Worm (Caenorhabditis elegans) whole organism, young adult: ENCODE measurements around the gene col-85.

Source experiments
- B0261.1 ChIP-seq: sonication (generic microtip); optimal IDR thresholded peaks from 2 replicates; lab custom pipeline; 2016; ENCODE audit warnings: mild to moderate bottlenecking, missing genetic modification characterization, moderate library complexity, missing compliant biosample characterization
- B0336.3 ChIP-seq: fragments of 200-800 bp; sonication (Bioruptor generic); IDR thresholded peaks from 2 replicates; pipeline ENCODE4 v1.3.6; 2022; ENCODE audit warnings: missing genetic modification characterization, missing compliant biosample characterization
- C06A6.2 ChIP-seq: fragments of 200-800 bp; sonication (Bioruptor generic); conservative IDR thresholded peaks from 2 replicates; pipeline ENCODE4 v1.3.6; 2022; ENCODE audit warnings: missing genetic modification characterization, missing compliant biosample characterization
- D2030.7 ChIP-seq: fragments of 200-800 bp; sonication (Bioruptor generic); IDR thresholded peaks from 2 replicates; pipeline ENCODE4 v1.3.6; 2022; ENCODE audit warnings: missing genetic modification reagents, missing genetic modification characterization, missing compliant biosample characterization
- F10E7.11 ChIP-seq: sonication (generic microtip); optimal IDR thresholded peaks from 2 replicates; lab custom pipeline; 2017; ENCODE audit warnings: mild to moderate bottlenecking, missing genetic modification characterization, moderate library complexity, missing compliant biosample characterization
- F49E8.2 ChIP-seq: sonication (generic microtip); optimal IDR thresholded peaks from 3 replicates; lab custom pipeline; 2017; ENCODE audit warnings: missing genetic modification characterization, mild to moderate bottlenecking, missing compliant biosample characterization, antibody characterized with exemption, moderate library complexity; ENCODE audit not compliant: insufficient read depth
- K12H6.12 ChIP-seq: fragments of 200-800 bp; sonication (Bioruptor generic); optimal IDR thresholded peaks from 2 replicates; lab custom pipeline; 2018; ENCODE audit warnings: mild to moderate bottlenecking, missing genetic modification characterization, missing compliant biosample characterization
- T07F8.4 ChIP-seq: sonication (generic microtip); optimal IDR thresholded peaks from 2 replicates; lab custom pipeline; 2016; ENCODE audit warnings: mild to moderate bottlenecking, missing genetic modification characterization, moderate library complexity, missing compliant biosample characterization
- T26A5.8 ChIP-seq: sonication (generic microtip); optimal IDR thresholded peaks from 2 replicates; lab custom pipeline; 2016; ENCODE audit warnings: missing genetic modification characterization, missing compliant biosample characterization
- Y79H2A.3 ChIP-seq: fragments of 200-800 bp; sonication (Bioruptor generic); conservative IDR thresholded peaks from 2 replicates; pipeline ENCODE4 v1.3.6; 2022; ENCODE audit warnings: missing genetic modification reagents, missing genetic modification characterization, missing compliant biosample characterization
- aptf-2 ChIP-seq: fragments of 200-800 bp; sonication (Bioruptor generic); conservative IDR thresholded peaks from 2 replicates; pipeline ENCODE4 v1.3.6; 2022; ENCODE audit warnings: missing genetic modification reagents, missing genetic modification characterization, missing compliant biosample characterization
- aptf-3 ChIP-seq: fragments of 200-800 bp; sonication (Bioruptor generic); IDR thresholded peaks from 2 replicates; pipeline ENCODE4 v1.3.6; 2022; ENCODE audit warnings: missing genetic modification characterization, missing compliant biosample characterization
- attf-6 ChIP-seq: fragments of 200-800 bp; sonication (Bioruptor generic); IDR thresholded peaks from 2 replicates; pipeline ENCODE4 v1.3.6; 2022; ENCODE audit warnings: missing genetic modification reagents, missing genetic modification characterization, missing compliant biosample characterization
- bed-1 ChIP-seq: fragments of 200-800 bp; sonication (Bioruptor generic); IDR thresholded peaks from 2 replicates; pipeline ENCODE4 v1.3.6; 2022; ENCODE audit warnings: missing genetic modification reagents, missing genetic modification characterization, missing compliant biosample characterization
- ccch-3 ChIP-seq: fragments of 200-800 bp; sonication (Bioruptor generic); optimal IDR thresholded peaks from 2 replicates; lab custom pipeline; 2018; ENCODE audit warnings: mild to moderate bottlenecking, missing genetic modification characterization, missing compliant biosample characterization
- cebp-1 ChIP-seq, 2 experiments: fragments of 200-800 bp in 1 of 2; sonication (Bioruptor generic) in 1 of 2; sonication (generic microtip) in 1 of 2; IDR thresholded peaks in 1 of 2; optimal IDR thresholded peaks in 1 of 2; 2 replicates each; pipeline versions ENCODE4 v1.3.6 to Lab custom; 2017 to 2022; ENCODE audit warnings: missing compliant biosample characterization in 2 of 2, missing genetic modification characterization in 2 of 2, mild to moderate bottlenecking in 1 of 2, missing genetic modification reagents in 1 of 2, moderate library complexity in 1 of 2
- cebp-2 ChIP-seq: fragments of 200-800 bp; sonication (Bioruptor generic); IDR thresholded peaks from 2 replicates; pipeline ENCODE4 v1.3.6; 2022; ENCODE audit warnings: missing genetic modification characterization, missing compliant biosample characterization
- ceh-58 ChIP-seq: fragments of 200-800 bp; sonication (Bioruptor generic); IDR thresholded peaks from 2 replicates; pipeline ENCODE4 v1.3.6; 2022; ENCODE audit warnings: missing genetic modification characterization, missing compliant biosample characterization
- ceh-79 ChIP-seq: sonication (generic microtip); optimal IDR thresholded peaks from 2 replicates; lab custom pipeline; 2017; ENCODE audit warnings: mild to moderate bottlenecking, missing genetic modification characterization, missing compliant biosample characterization
- chd-7 ChIP-seq: sonication (generic microtip); optimal IDR thresholded peaks from 2 replicates; lab custom pipeline; 2016; ENCODE audit warnings: mild to moderate bottlenecking, missing genetic modification characterization, moderate library complexity, missing compliant biosample characterization
- dpff-1 ChIP-seq: sonication (generic microtip); optimal IDR thresholded peaks from 2 replicates; lab custom pipeline; 2017; ENCODE audit warnings: mild to moderate bottlenecking, missing genetic modification characterization, missing compliant biosample characterization
- efl-1 ChIP-seq: fragments of 150-350 bp; optimal IDR thresholded peaks from 2 replicates; lab custom pipeline; 2014; ENCODE audit warnings: missing biosample characterization, missing genetic modification reagents, missing genetic modification characterization
- egrh-3 ChIP-seq: fragments of 200-800 bp; sonication (Bioruptor generic); IDR thresholded peaks from 2 replicates; pipeline ENCODE4 v1.3.6; 2022; ENCODE audit warnings: missing genetic modification reagents, missing genetic modification characterization, missing compliant biosample characterization
- fkh-3 ChIP-seq: sonication (generic microtip); optimal IDR thresholded peaks from 2 replicates; lab custom pipeline; 2016; ENCODE audit warnings: mild to moderate bottlenecking, missing genetic modification characterization, missing compliant biosample characterization
- gei-17 ChIP-seq: fragments of 200-800 bp; sonication (Bioruptor generic); optimal IDR thresholded peaks from 2 replicates; lab custom pipeline; 2018; ENCODE audit warnings: mild to moderate bottlenecking, missing genetic modification characterization, missing compliant biosample characterization
- him-1 ChIP-seq: sonication (generic microtip); optimal IDR thresholded peaks from 2 replicates; lab custom pipeline; 2016; ENCODE audit warnings: missing genotype, missing genetic modification reagents, missing genetic modification characterization, missing compliant biosample characterization
- hlh-12 ChIP-seq: sonication (generic microtip); optimal IDR thresholded peaks from 2 replicates; lab custom pipeline; 2016; ENCODE audit warnings: missing genetic modification characterization, missing compliant biosample characterization
- let-526 ChIP-seq: fragments of 200-800 bp; sonication (Bioruptor generic); IDR thresholded peaks from 2 replicates; pipeline ENCODE4 v1.3.6; 2022; ENCODE audit warnings: missing genetic modification reagents, missing genetic modification characterization, missing compliant biosample characterization
- lir-1 ChIP-seq: fragments of 200-800 bp; sonication (Bioruptor generic); conservative IDR thresholded peaks from 2 replicates; pipeline ENCODE4 v1.3.6; 2022; ENCODE audit warnings: missing genetic modification reagents, missing genetic modification characterization, missing compliant biosample characterization
- lsy-27 ChIP-seq: sonication (generic microtip); optimal IDR thresholded peaks from 2 replicates; lab custom pipeline; 2017; ENCODE audit warnings: missing genetic modification characterization, mild to moderate bottlenecking, missing compliant biosample characterization, antibody characterized with exemption, missing genotype, borderline replicate concordance; ENCODE audit not compliant: insufficient read depth
- madf-3 ChIP-seq: fragments of 200-800 bp; sonication (Bioruptor generic); IDR thresholded peaks from 2 replicates; pipeline ENCODE4 v1.3.6; 2022; ENCODE audit warnings: missing genetic modification reagents, missing genetic modification characterization, missing compliant biosample characterization
- mel-28 ChIP-seq: sonication (generic microtip); optimal IDR thresholded peaks from 2 replicates; lab custom pipeline; 2016; ENCODE audit warnings: borderline replicate concordance, mild to moderate bottlenecking, missing genetic modification characterization, missing compliant biosample characterization
- nfya-1 ChIP-seq: sonication (generic microtip); optimal IDR thresholded peaks from 2 replicates; lab custom pipeline; 2017; ENCODE audit warnings: antibody characterized with exemption, missing compliant biosample characterization, missing genetic modification characterization, borderline replicate concordance; ENCODE audit not compliant: insufficient read depth
- nfya-2 ChIP-seq: fragments of 200-800 bp; sonication (Bioruptor generic); IDR thresholded peaks from 2 replicates; pipeline ENCODE4 v1.3.6; 2022; ENCODE audit warnings: missing genetic modification reagents, missing genetic modification characterization, missing compliant biosample characterization
- nhr-27 ChIP-seq: fragments of 200-800 bp; sonication (Bioruptor generic); optimal IDR thresholded peaks from 2 replicates; lab custom pipeline; 2018; ENCODE audit warnings: mild to moderate bottlenecking, missing genetic modification characterization, moderate library complexity, missing compliant biosample characterization
- nhr-80 ChIP-seq: sonication (generic microtip); optimal IDR thresholded peaks from 2 replicates; lab custom pipeline; 2016; ENCODE audit warnings: missing genetic modification characterization, missing compliant biosample characterization
- pbrm-1 ChIP-seq: fragments of 200-800 bp; sonication (Bioruptor generic); IDR thresholded peaks from 2 replicates; pipeline ENCODE4 v1.3.6; 2022; ENCODE audit warnings: missing genetic modification reagents, missing genetic modification characterization, missing compliant biosample characterization
- repo-1 ChIP-seq: sonication (generic microtip); optimal IDR thresholded peaks from 2 replicates; lab custom pipeline; 2017; ENCODE audit warnings: mild to moderate bottlenecking, missing genetic modification characterization, missing compliant biosample characterization
- rpc-1 ChIP-seq, 2 experiments: fragments of 150-350 bp in 1 of 2; sonication (generic microtip) in 1 of 2; optimal IDR thresholded peaks; 2 replicates each; lab custom pipeline; 2014 to 2018; ENCODE audit warnings: missing biosample characterization in 1 of 2, missing genetic modification characterization in 1 of 2, missing genetic modification reagents in 1 of 2, missing genotype in 1 of 2
- tbx-9 ChIP-seq: sonication (generic microtip); optimal IDR thresholded peaks from 2 replicates; lab custom pipeline; 2016; ENCODE audit warnings: borderline replicate concordance, missing genetic modification characterization, inconsistent platforms, missing compliant biosample characterization
- xnd-1 ChIP-seq: sonication (generic microtip); optimal IDR thresholded peaks from 2 replicates; lab custom pipeline; 2016; ENCODE audit warnings: missing genotype, missing genetic modification reagents, missing genetic modification characterization, missing compliant biosample characterization
- zfh-2 ChIP-seq: fragments of 200-800 bp; sonication (Bioruptor generic); conservative IDR thresholded peaks from 2 replicates; pipeline ENCODE4 v1.3.6; 2022; ENCODE audit warnings: missing genetic modification reagents, missing genetic modification characterization, missing compliant biosample characterization
- zim-3 ChIP-seq: sonication (generic microtip); optimal IDR thresholded peaks from 2 replicates; lab custom pipeline; 2017; ENCODE audit warnings: mild to moderate bottlenecking, missing genetic modification characterization, moderate library complexity, missing compliant biosample characterization
- ztf-18 ChIP-seq: sonication (generic microtip); optimal IDR thresholded peaks from 2 replicates; lab custom pipeline; 2016; ENCODE audit warnings: missing genotype, mild to moderate bottlenecking, missing genetic modification characterization, missing compliant biosample characterization
- ztf-26 ChIP-seq: sonication (generic microtip); optimal IDR thresholded peaks from 2 replicates; lab custom pipeline; 2017; ENCODE audit warnings: missing genetic modification characterization, missing compliant biosample characterization
- ztf-28 ChIP-seq: fragments of 200-800 bp; sonication (Bioruptor generic); IDR thresholded peaks from 2 replicates; pipeline ENCODE4 v1.3.6; 2022; ENCODE audit warnings: missing genetic modification reagents, missing genetic modification characterization, missing compliant biosample characterization

The col-85 gene

ce11 chrII:12494556-12495131, at the start of gene col-85 (continued):
- 0 out of 2 replicates have a peak, but pooled peaks have one; percentile 41 for TF ChIP-seq nfya-2 (GFP tag; lab: Robert Waterston, UW)
- peak; percentile 26 for TF ChIP-seq efl-1 (GFP tag; lab: Kevin White, UChicago)
- 0 out of 2 replicates have a peak, but pooled peaks have one; percentile 34 for TF ChIP-seq aptf-2 (GFP tag; lab: Robert Waterston, UW)
- peak; percentile 3 for TF ChIP-seq mel-28 (tag; lab: Kevin White, UChicago)
- TF ChIP-seq pbrm-1 (GFP tag; lab: Robert Waterston, UW), result peak; percentile 92
- TF ChIP-seq nhr-80 (tag; lab: Kevin White, UChicago), result peak; percentile 39
- TF ChIP-seq nhr-27 (tag; lab: Kevin White, UChicago), result peak; percentile 72
- TF ChIP-seq dpff-1 (tag; lab: Kevin White, UChicago), result no peak
- no peak for TF ChIP-seq xnd-1 (tag; lab: Kevin White, UChicago)
- peak; percentile 93 for TF ChIP-seq ceh-58 (GFP tag; lab: Robert Waterston, UW)
- peak; percentile 89 for TF ChIP-seq him-1 (tag; lab: Kevin White, UChicago)
- no peak for TF ChIP-seq Y79H2A.3 (GFP tag; lab: Robert Waterston, UW)
- 0 out of 2 replicates have a peak, but pooled peaks have one; percentile 77 for TF ChIP-seq bed-1 (GFP tag; lab: Robert Waterston, UW)
- peak; percentile 49 for TF ChIP-seq T26A5.8 (tag; lab: Kevin White, UChicago)
- TF ChIP-seq F49E8.2, result peak; percentile 68
- TF ChIP-seq lir-1 (GFP tag; lab: Robert Waterston, UW), result peak; percentile 58
- TF ChIP-seq zfh-2, result peak; percentile 17
- TF ChIP-seq cebp-2 (GFP tag; lab: Robert Waterston, UW), result peak; percentile 77; the same call in 1 of the 2 replicates
- peak; percentile 5 for TF ChIP-seq gei-17 (GFP tag; lab: Kevin White, UChicago)
- TF ChIP-seq zim-3 (tag; lab: Kevin White, UChicago), result peak; percentile 79
- TF ChIP-seq cebp-1 (GFP tag; IDR thresholded peaks at IDR 0.05; lab: Robert Waterston, UW), result no peak
- peak; percentile 81 for TF ChIP-seq cebp-1 (tag; optimal IDR thresholded peaks at IDR 0.05; lab: Kevin White, UChicago)
- TF ChIP-seq F10E7.11, result peak; percentile 78
- TF ChIP-seq tbx-9, result no peak
- TF ChIP-seq T07F8.4, result peak; percentile 85
- TF ChIP-seq chd-7, result peak; percentile 87
- TF ChIP-seq madf-3 (GFP tag; lab: Robert Waterston, UW), result peak; percentile 77; the same call in 1 of the 2 replicates
- 0 out of 2 replicates have a peak, but pooled peaks have one; percentile 35 for TF ChIP-seq C06A6.2 (GFP tag; lab: Robert Waterston, UW)
- peak; percentile 23 for TF ChIP-seq K12H6.12 (tag; lab: Kevin White, UChicago)
- peak; percentile 65 for TF ChIP-seq hlh-12 (tag; lab: Kevin White, UChicago)
- peak; percentile 81 for TF ChIP-seq ztf-18 (tag; lab: Kevin White, UChicago)
- peak; percentile 81 for TF ChIP-seq ztf-28
- TF ChIP-seq nfya-1 (tag; lab: Kevin White, UChicago), result no peak
- TF ChIP-seq D2030.7 (GFP tag; lab: Robert Waterston, UW), result peak; percentile 83
- peak; percentile 87 for TF ChIP-seq fkh-3 (tag; lab: Kevin White, UChicago)
- TF ChIP-seq B0336.3 (GFP tag; lab: Robert Waterston, UW), result peak; percentile 75
- TF ChIP-seq ceh-79 (tag; lab: Kevin White, UChicago), result peak; percentile 23
- TF ChIP-seq egrh-3 (GFP tag; lab: Robert Waterston, UW), result no peak
- TF ChIP-seq ztf-26 (tag; lab: Kevin White, UChicago), result peak; percentile 80
- TF ChIP-seq B0261.1 (tag; lab: Kevin White, UChicago), result peak; percentile 99
- no peak for TF ChIP-seq aptf-3 (GFP tag; lab: Robert Waterston, UW)
- peak; percentile 50 for TF ChIP-seq repo-1 (tag; lab: Kevin White, UChicago)
- TF ChIP-seq ccch-3 (GFP tag; lab: Kevin White, UChicago), result peak; percentile 30
- TF ChIP-seq let-526, result 0 out of 2 replicates have a peak, but pooled peaks have one; percentile 35
- TF ChIP-seq rpc-1 (optimal IDR thresholded peaks at IDR 0.05; lab: Kevin White, UChicago), result peak; percentile 97
- peak; percentile 93 for TF ChIP-seq rpc-1 (tag; optimal IDR thresholded peaks at IDR 0.05; lab: Kevin White, UChicago)
- TF ChIP-seq lsy-27 (tag; lab: Kevin White, UChicago), result peak; percentile 29
- peak; percentile 56; the same call in 1 of the 2 replicates for TF ChIP-seq attf-6 (GFP tag; lab: Robert Waterston, UW)
